Worm (Caenorhabditis elegans) whole organism, late embryonic: ENCODE measurements around the gene C44E12.1.

Experiments
- C08G9.2 ChIP-seq: sonication (generic microtip); optimal IDR thresholded peaks from 2 replicates; lab custom pipeline; 2016; ENCODE audit warnings: mild to moderate bottlenecking, missing genetic modification characterization, moderate library complexity, missing compliant biosample characterization
- C38D4.7 ChIP-seq: fragments of 200-800 bp; sonication (Bioruptor generic); optimal IDR thresholded peaks from 2 replicates; lab custom pipeline; 2018; ENCODE audit warnings: mild to moderate bottlenecking, missing genetic modification characterization, moderate library complexity, missing compliant biosample characterization
- F13H6.1 ChIP-seq: sonication (generic microtip); optimal IDR thresholded peaks from 2 replicates; lab custom pipeline; 2016; ENCODE audit warnings: missing genetic modification characterization, missing compliant biosample characterization
- K02D7.2 ChIP-seq: sonication (generic microtip); optimal IDR thresholded peaks from 2 replicates; lab custom pipeline; 2017; ENCODE audit warnings: mild to moderate bottlenecking, missing genetic modification characterization, missing compliant biosample characterization
- K09A11.1 ChIP-seq: sonication (generic microtip); optimal IDR thresholded peaks from 2 replicates; lab custom pipeline; 2017; ENCODE audit warnings: antibody characterized with exemption, mild to moderate bottlenecking, missing genetic modification characterization, missing compliant biosample characterization; ENCODE audit not compliant: insufficient read depth
- Y22D7AL.16 ChIP-seq: sonication (generic microtip); optimal IDR thresholded peaks from 2 replicates; lab custom pipeline; 2016; ENCODE audit warnings: missing genetic modification characterization, missing compliant biosample characterization
- ama-1 ChIP-seq: fragments of 150-350 bp; optimal IDR thresholded peaks from 2 replicates; lab custom pipeline; 2014
- ceh-14 ChIP-seq: sonication (generic microtip); optimal IDR thresholded peaks from 2 replicates; lab custom pipeline; 2016; ENCODE audit warnings: missing genotype, missing genetic modification characterization, missing compliant biosample characterization
- ceh-18 ChIP-seq: sonication (generic microtip); optimal IDR thresholded peaks from 2 replicates; lab custom pipeline; 2016; ENCODE audit warnings: missing genetic modification characterization, missing compliant biosample characterization
- ceh-19 ChIP-seq: fragments of 200-800 bp; sonication (Bioruptor generic); optimal IDR thresholded peaks from 2 replicates; lab custom pipeline; 2018; ENCODE audit warnings: mild to moderate bottlenecking, missing genetic modification characterization, missing compliant biosample characterization
- ceh-2 ChIP-seq: sonication (generic microtip); optimal IDR thresholded peaks from 2 replicates; lab custom pipeline; 2016; ENCODE audit warnings: missing genotype, missing genetic modification characterization, missing compliant biosample characterization
- ceh-30 ChIP-seq: fragments of 150-350 bp; optimal IDR thresholded peaks from 2 replicates; lab custom pipeline; 2014; ENCODE audit warnings: missing biosample characterization, missing genetic modification characterization
- ceh-31 ChIP-seq: sonication (generic microtip); optimal IDR thresholded peaks from 2 replicates; lab custom pipeline; 2016; ENCODE audit warnings: missing genetic modification characterization, missing compliant biosample characterization
- ceh-34 ChIP-seq: sonication (generic microtip); optimal IDR thresholded peaks from 2 replicates; lab custom pipeline; 2016; ENCODE audit warnings: mild to moderate bottlenecking, missing genetic modification characterization, missing compliant biosample characterization
- ceh-6 ChIP-seq: fragments of 200-800 bp; sonication (Bioruptor generic); optimal IDR thresholded peaks from 2 replicates; lab custom pipeline; 2018; ENCODE audit warnings: mild to moderate bottlenecking, missing genetic modification characterization, missing compliant biosample characterization
- che-1 ChIP-seq: sonication (generic microtip); optimal IDR thresholded peaks from 2 replicates; lab custom pipeline; 2016; ENCODE audit warnings: mild to moderate bottlenecking, missing genetic modification characterization, missing compliant biosample characterization
- dmd-4 ChIP-seq: sonication (generic microtip); optimal IDR thresholded peaks from 2 replicates; lab custom pipeline; 2016; ENCODE audit warnings: borderline replicate concordance, missing genetic modification characterization, missing compliant biosample characterization
- dve-1 ChIP-seq: sonication (generic microtip); optimal IDR thresholded peaks from 2 replicates; lab custom pipeline; 2017; ENCODE audit warnings: antibody characterized with exemption, mild to moderate bottlenecking, missing genetic modification characterization, missing compliant biosample characterization
- elt-2 ChIP-seq: sonication (generic microtip); optimal IDR thresholded peaks from 2 replicates; lab custom pipeline; 2016; ENCODE audit warnings: missing genetic modification reagents, missing genetic modification characterization, missing compliant biosample characterization
- eyg-1 ChIP-seq: sonication (generic microtip); optimal IDR thresholded peaks from 2 replicates; lab custom pipeline; 2016; ENCODE audit warnings: missing genotype, missing genetic modification characterization, missing compliant biosample characterization
- fax-1 ChIP-seq: sonication (generic microtip); optimal IDR thresholded peaks from 2 replicates; lab custom pipeline; 2016; ENCODE audit warnings: missing genotype, missing genetic modification characterization, missing compliant biosample characterization
- gmeb-2 ChIP-seq: sonication (generic microtip); optimal IDR thresholded peaks from 2 replicates; lab custom pipeline; 2016; ENCODE audit warnings: missing genetic modification characterization, inconsistent platforms, missing compliant biosample characterization
- hlh-13 ChIP-seq: fragments of 200-800 bp; sonication (Bioruptor generic); optimal IDR thresholded peaks from 2 replicates; lab custom pipeline; 2018; ENCODE audit warnings: mild to moderate bottlenecking, missing genetic modification characterization, missing compliant biosample characterization
- hlh-6 ChIP-seq: sonication (generic microtip); optimal IDR thresholded peaks from 2 replicates; lab custom pipeline; 2016; ENCODE audit warnings: missing genotype, missing genetic modification characterization, missing compliant biosample characterization
- hlh-8 ChIP-seq: sonication (generic microtip); optimal IDR thresholded peaks from 2 replicates; lab custom pipeline; 2016; ENCODE audit warnings: missing genotype, missing genetic modification characterization, missing compliant biosample characterization
- lim-6 ChIP-seq: sonication (generic microtip); optimal IDR thresholded peaks from 2 replicates; lab custom pipeline; 2016; ENCODE audit warnings: missing genetic modification characterization, missing compliant biosample characterization
- madf-2 ChIP-seq: sonication (generic microtip); optimal IDR thresholded peaks from 2 replicates; lab custom pipeline; 2017; ENCODE audit warnings: missing genetic modification characterization, missing compliant biosample characterization
- nfya-1 ChIP-seq: sonication (generic microtip); optimal IDR thresholded peaks from 2 replicates; lab custom pipeline; 2017; ENCODE audit warnings: missing genetic modification characterization, mild to moderate bottlenecking, missing compliant biosample characterization, antibody characterized with exemption, moderate library complexity
- nhr-11 ChIP-seq: fragments of 150-350 bp; optimal IDR thresholded peaks from 2 replicates; lab custom pipeline; 2014; ENCODE audit warnings: missing biosample characterization, missing genetic modification characterization
- npax-4 ChIP-seq: sonication (generic microtip); optimal IDR thresholded peaks from 2 replicates; lab custom pipeline; 2016; ENCODE audit warnings: missing genetic modification characterization, missing compliant biosample characterization
- odd-2 ChIP-seq: sonication (generic microtip); optimal IDR thresholded peaks from 2 replicates; lab custom pipeline; 2017; ENCODE audit warnings: antibody characterized with exemption, mild to moderate bottlenecking, missing genetic modification characterization, missing compliant biosample characterization
- pha-4 ChIP-seq: fragments of 150-350 bp; optimal IDR thresholded peaks from 2 replicates; lab custom pipeline; 2018; ENCODE audit warnings: missing biosample characterization, missing genetic modification reagents, missing genetic modification characterization
- pros-1 ChIP-seq: fragments of 150-350 bp; optimal IDR thresholded peaks from 2 replicates; lab custom pipeline; 2014; ENCODE audit warnings: missing biosample characterization, missing genetic modification reagents, missing genetic modification characterization
- rnt-1 ChIP-seq: sonication (generic microtip); optimal IDR thresholded peaks from 2 replicates; lab custom pipeline; 2016; ENCODE audit warnings: missing genetic modification characterization, missing compliant biosample characterization
- sdc-2 ChIP-seq: sonication (generic microtip); optimal IDR thresholded peaks from 2 replicates; lab custom pipeline; 2016; ENCODE audit warnings: missing genotype, missing genetic modification characterization, missing compliant biosample characterization
- sox-4 ChIP-seq: sonication (generic microtip); optimal IDR thresholded peaks from 2 replicates; lab custom pipeline; 2017; ENCODE audit warnings: mild to moderate bottlenecking, missing genetic modification characterization, inconsistent platforms, missing compliant biosample characterization
- syd-9 ChIP-seq: sonication (generic microtip); optimal IDR thresholded peaks from 2 replicates; lab custom pipeline; 2016; ENCODE audit warnings: mild to moderate bottlenecking, missing genetic modification characterization, moderate library complexity, missing compliant biosample characterization
- tbx-2 ChIP-seq: sonication (generic microtip); optimal IDR thresholded peaks from 2 replicates; lab custom pipeline; 2016; ENCODE audit warnings: missing genetic modification characterization, missing compliant biosample characterization
- ttx-3 ChIP-seq: sonication (generic microtip); optimal IDR thresholded peaks from 2 replicates; lab custom pipeline; 2016; ENCODE audit warnings: missing genetic modification reagents, missing genetic modification characterization, missing compliant biosample characterization
- unc-3 ChIP-seq, 2 experiments: fragments of 200-800 bp in 1 of 2; sonication (Bioruptor generic) in 1 of 2; sonication (generic microtip) in 1 of 2; conservative IDR thresholded peaks in 1 of 2; optimal IDR thresholded peaks in 1 of 2; 2 replicates each; pipeline versions ENCODE4 v1.3.6 to Lab custom; 2016 to 2022; ENCODE audit warnings: missing compliant biosample characterization in 2 of 2, missing genetic modification characterization in 2 of 2, missing genetic modification reagents in 1 of 2
- unc-42 ChIP-seq: sonication (generic microtip); optimal IDR thresholded peaks from 2 replicates; lab custom pipeline; 2016; ENCODE audit warnings: missing genotype, missing genetic modification characterization, missing compliant biosample characterization
- unc-55 ChIP-seq: sonication (generic microtip); optimal IDR thresholded peaks from 2 replicates; lab custom pipeline; 2017; ENCODE audit warnings: missing biosample characterization, missing genetic modification reagents, missing genetic modification characterization
- unc-86 ChIP-seq: sonication (generic microtip); optimal IDR thresholded peaks from 2 replicates; lab custom pipeline; 2016; ENCODE audit warnings: missing genetic modification characterization, missing compliant biosample characterization
- zip-5 ChIP-seq: sonication (generic microtip); optimal IDR thresholded peaks from 2 replicates; lab custom pipeline; 2016; ENCODE audit warnings: missing genetic modification characterization, missing compliant biosample characterization
- ztf-16 ChIP-seq: sonication (generic microtip); optimal IDR thresholded peaks from 2 replicates; lab custom pipeline; 2017; ENCODE audit warnings: missing genetic modification characterization, missing compliant biosample characterization

Gene C44E12.1

DNA sequence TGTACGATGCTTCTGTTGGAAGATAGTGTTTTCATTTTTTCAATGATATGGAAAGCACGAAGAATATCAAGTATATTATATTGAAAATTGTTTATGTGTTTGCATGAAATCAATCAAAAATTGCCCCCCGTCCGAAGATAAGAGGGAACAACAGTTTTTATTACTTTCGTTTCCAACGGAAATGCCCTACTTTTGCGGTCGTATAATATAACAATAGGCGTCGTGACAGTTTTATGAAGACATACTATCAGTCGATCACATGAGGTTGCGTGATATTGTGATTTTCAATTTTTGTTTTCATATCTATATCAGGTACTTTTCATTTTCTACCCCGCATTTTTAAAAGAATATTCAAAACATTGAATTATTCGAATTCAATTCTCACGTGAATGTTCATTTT lies 698 bp upstream of the C44E12.1 start:
- TF ChIP-seq hlh-13 (GFP tag; lab: Kevin White, UChicago) (no peak), syd-9 (tag; lab: Kevin White, UChicago) (no peak), K02D7.2 (tag; lab: Kevin White, UChicago) (no peak), elt-2 (tag; lab: Kevin White, UChicago) (no peak), gmeb-2 (no peak), ceh-34 (no peak), ceh-14 (tag; lab: Kevin White, UChicago) (no peak), ceh-31 (no peak), hlh-6 (tag; lab: Kevin White, UChicago) (no peak), ama-1 (lab: Kevin White, UChicago) (no peak), dve-1 (tag; lab: Kevin White, UChicago) (no peak), unc-42 (tag; lab: Kevin White, UChicago) (no peak), tbx-2 (tag; lab: Kevin White, UChicago) (no peak), ceh-19 (no peak), pha-4 (no peak), K09A11.1 (tag; lab: Kevin White, UChicago) (no peak), che-1 (no peak), odd-2 (tag; lab: Kevin White, UChicago) (no peak), zip-5 (tag; lab: Kevin White, UChicago) (no peak)

DNA sequence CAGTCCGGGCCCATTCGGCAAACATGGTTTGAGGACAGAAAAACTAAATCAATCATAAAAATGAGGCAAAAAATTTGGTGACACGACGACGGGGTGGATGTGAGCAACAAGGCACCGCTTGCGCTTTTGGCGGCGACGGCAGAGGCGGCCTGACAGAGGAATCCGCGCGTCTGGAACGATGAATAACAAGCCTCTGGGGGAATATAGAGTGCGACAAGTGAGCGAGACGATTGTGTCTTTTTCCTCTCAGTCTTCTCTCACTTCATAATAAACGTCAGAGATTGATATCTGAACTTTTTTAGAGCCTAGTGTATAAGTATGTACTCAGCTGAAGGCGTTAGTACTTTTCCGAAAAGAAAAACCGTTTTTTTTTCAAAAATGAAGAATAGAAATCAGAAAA lies 11.3 kb downstream of the C44E12.1 start, which contains the start of gene twk-17:
twk-17 (minus strand) TSS at position 101 of the 400 bp plus-strand sequence.
- TF ChIP-seq hlh-13 (GFP tag; lab: Kevin White, UChicago) (no peak), zip-5 (tag; lab: Kevin White, UChicago) (no peak), ceh-30 (tag; lab: Kevin White, UChicago) (no peak), gmeb-2 (no peak), rnt-1 (tag; lab: Kevin White, UChicago) (no peak), nhr-11 (no peak), ceh-2 (tag; lab: Kevin White, UChicago) (no peak), hlh-6 (tag; lab: Kevin White, UChicago) (no peak), ttx-3 (tag; lab: Kevin White, UChicago) (no peak), npax-4 (tag; lab: Kevin White, UChicago) (no peak)

DNA sequence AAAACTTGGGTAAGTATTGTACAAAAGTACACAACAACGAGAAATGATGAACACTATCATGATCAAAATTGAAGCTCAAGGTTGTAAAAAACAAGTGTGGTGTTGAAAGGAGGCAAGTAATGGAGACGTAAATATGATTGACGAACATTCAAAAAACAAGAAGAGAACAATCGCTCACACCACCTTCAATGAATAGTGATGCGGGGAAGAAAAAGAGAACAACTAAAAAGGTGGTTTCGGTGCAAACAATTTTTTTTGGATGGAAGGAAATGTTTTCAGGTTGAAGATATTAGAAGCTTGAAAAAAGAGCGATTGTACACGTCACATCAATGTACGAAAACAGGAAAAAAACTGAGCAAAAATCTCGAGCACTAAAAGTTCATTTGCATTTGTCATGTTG lies 17.7 kb downstream of the C44E12.1 start:
- TF ChIP-seq elt-2 (tag; lab: Kevin White, UChicago) (no peak), ceh-30 (tag; lab: Kevin White, UChicago) (no peak), unc-86 (tag; lab: Kevin White, UChicago) (no peak), Y22D7AL.16 (tag; lab: Kevin White, UChicago) (no peak), hlh-8 (no peak), madf-2 (tag; lab: Kevin White, UChicago) (no peak), eyg-1 (tag; lab: Kevin White, UChicago) (no peak), F13H6.1 (tag; lab: Kevin White, UChicago) (no peak), ceh-18 (no peak), pha-4 (no peak), unc-3 (GFP tag; conservative IDR thresholded peaks at IDR 0.05; lab: Robert Waterston, UW) (no peak), unc-3 (tag; optimal IDR thresholded peaks at IDR 0.05; lab: Kevin White, UChicago) (no peak), ceh-34 (no peak), dmd-4 (no peak), syd-9 (tag; lab: Kevin White, UChicago) (no peak), C08G9.2 (tag; lab: Kevin White, UChicago) (no peak), pros-1 (tag; lab: Kevin White, UChicago) (no peak), ama-1 (lab: Kevin White, UChicago) (no peak), unc-42 (tag; lab: Kevin White, UChicago) (no peak), K09A11.1 (tag; lab: Kevin White, UChicago) (no peak)

DNA sequence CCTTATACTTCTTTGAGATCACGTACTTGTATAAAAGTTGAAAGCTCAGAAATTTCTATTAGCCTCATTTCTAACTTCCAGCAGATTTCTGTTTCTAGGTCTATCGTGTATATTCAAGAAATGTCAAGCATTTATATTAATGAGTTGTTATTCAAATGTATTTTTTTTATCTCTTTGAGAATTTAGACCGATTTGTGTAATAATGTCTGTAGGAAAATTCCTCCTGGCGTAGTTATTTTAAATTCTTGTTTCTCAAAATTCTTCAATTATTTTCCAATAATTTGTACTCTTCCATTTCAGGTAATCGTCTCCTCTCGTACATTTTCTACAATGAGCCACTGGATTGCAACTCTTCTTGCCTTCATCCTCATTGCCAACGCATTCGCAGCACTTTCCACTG lies 30.6 kb downstream of the C44E12.1 start, which contains the start of gene nlp-61:
nlp-61 (plus strand) TSS at position 301 of the 400 bp plus-strand sequence.
- TF ChIP-seq ceh-6, result no peak
- no peak for TF ChIP-seq rnt-1 (tag; lab: Kevin White, UChicago)
- TF ChIP-seq dmd-4, result no peak
- no peak for TF ChIP-seq ztf-16 (tag; lab: Kevin White, UChicago)
- no peak for TF ChIP-seq unc-55 (GFP tag; lab: Kevin White, UChicago)
- TF ChIP-seq nfya-1 (tag; lab: Kevin White, UChicago), result no peak
- TF ChIP-seq sox-4 (tag; lab: Kevin White, UChicago), result no peak
- TF ChIP-seq C38D4.7 (GFP tag; lab: Kevin White, UChicago), result no peak
- TF ChIP-seq lim-6 (tag; lab: Kevin White, UChicago), result no peak
- no peak for TF ChIP-seq ceh-18
- no peak for TF ChIP-seq npax-4 (tag; lab: Kevin White, UChicago)
- TF ChIP-seq ceh-19, result no peak
- no peak for TF ChIP-seq pha-4
- no peak for TF ChIP-seq sdc-2 (tag; lab: Kevin White, UChicago)
- TF ChIP-seq tbx-2 (tag; lab: Kevin White, UChicago), result no peak
- TF ChIP-seq fax-1 (tag; lab: Kevin White, UChicago), result no peak
- TF ChIP-seq C08G9.2 (tag; lab: Kevin White, UChicago), result no peak
